Worm (Caenorhabditis elegans) whole organism, L1 larva: Measurements from ENCODE around the gene sec-61.B.

Source experiments
- C04F5.9 ChIP-seq: sonication (generic microtip); optimal IDR thresholded peaks from 2 replicates; lab custom pipeline; 2016; ENCODE audit warnings: missing genetic modification characterization, missing compliant biosample characterization
- C16A3.4 ChIP-seq: fragments of 150-350 bp; optimal IDR thresholded peaks from 2 replicates; lab custom pipeline; 2014; ENCODE audit warnings: missing biosample characterization, missing genetic modification characterization
- C34B4.2 ChIP-seq: sonication (generic microtip); optimal IDR thresholded peaks from 2 replicates; lab custom pipeline; 2017; ENCODE audit warnings: mild to moderate bottlenecking, missing genetic modification characterization, missing compliant biosample characterization
- Y116A8C.19 ChIP-seq: sonication (generic microtip); optimal IDR thresholded peaks from 2 replicates; lab custom pipeline; 2016; ENCODE audit warnings: missing compliant biosample characterization, missing genetic modification characterization, borderline replicate concordance
- aha-1 ChIP-seq: fragments of 150-350 bp; optimal IDR thresholded peaks from 2 replicates; lab custom pipeline; 2014; ENCODE audit warnings: missing biosample characterization, missing genetic modification characterization
- aly-2 ChIP-seq: fragments of 150-350 bp; optimal IDR thresholded peaks from 2 replicates; lab custom pipeline; 2014; ENCODE audit warnings: missing biosample characterization, missing genetic modification characterization
- blmp-1 ChIP-seq: fragments of 150-350 bp; optimal IDR thresholded peaks from 2 replicates; lab custom pipeline; 2014; ENCODE audit warnings: missing biosample characterization, missing genetic modification characterization
- ceh-8 ChIP-seq: fragments of 200-800 bp; sonication (Bioruptor generic); optimal IDR thresholded peaks from 2 replicates; lab custom pipeline; 2018; ENCODE audit warnings: mild to moderate bottlenecking, missing genetic modification characterization, moderate library complexity, missing compliant biosample characterization
- ceh-82 ChIP-seq, 3 experiments: fragments of 150-350 bp in 1 of 3; sonication (generic microtip) in 2 of 3; optimal IDR thresholded peaks; 2 replicates each; lab custom pipeline; 2014 to 2017; ENCODE audit warnings: missing biosample characterization in 3 of 3, missing genetic modification characterization in 3 of 3
- ceh-88 ChIP-seq: fragments of 200-800 bp; sonication (Bioruptor generic); IDR thresholded peaks from 2 replicates; pipeline ENCODE4 v1.3.6; 2022; ENCODE audit warnings: missing genetic modification characterization, missing compliant biosample characterization
- ceh-90 ChIP-seq: sonication (generic microtip); optimal IDR thresholded peaks from 2 replicates; lab custom pipeline; 2016; ENCODE audit warnings: missing genetic modification characterization, missing compliant biosample characterization
- ces-1 ChIP-seq: fragments of 150-350 bp; optimal IDR thresholded peaks from 2 replicates; lab custom pipeline; 2014; ENCODE audit warnings: missing biosample characterization, missing genetic modification reagents, missing genetic modification characterization
- dpl-1 ChIP-seq, 3 experiments: fragments of 150-350 bp in 2 of 3; sonication (generic microtip) in 1 of 3; optimal IDR thresholded peaks; 2 replicates each; lab custom pipeline; 2014 to 2017; ENCODE audit warnings: missing biosample characterization in 3 of 3, missing genetic modification characterization in 3 of 3, missing genetic modification reagents in 3 of 3
- dsc-1 ChIP-seq: sonication (generic microtip); optimal IDR thresholded peaks from 2 replicates; lab custom pipeline; 2016; ENCODE audit warnings: mild to moderate bottlenecking, missing genetic modification characterization, missing compliant biosample characterization
- efl-1 ChIP-seq, 4 experiments: fragments of 150-350 bp; optimal IDR thresholded peaks in 3 of 4; peaks in 1 of 4; 1 replicate in 1 of 4; 2 replicates in 3 of 4; lab custom pipeline; 2014; ENCODE audit warnings: missing biosample characterization in 2 of 4, missing genetic modification characterization in 2 of 4, missing genetic modification reagents in 2 of 4
- efl-3 ChIP-seq: fragments of 200-800 bp; sonication (Bioruptor generic); optimal IDR thresholded peaks from 2 replicates; lab custom pipeline; 2018; ENCODE audit warnings: mild to moderate bottlenecking, missing genetic modification characterization, missing compliant biosample characterization
- egl-13 ChIP-seq: sonication (generic microtip); optimal IDR thresholded peaks from 2 replicates; lab custom pipeline; 2016; ENCODE audit warnings: missing genotype, missing genetic modification reagents, missing genetic modification characterization, missing compliant biosample characterization
- egl-27 ChIP-seq, 2 experiments: fragments of 150-350 bp in 1 of 2; sonication (generic microtip); optimal IDR thresholded peaks; 3 replicates each; lab custom pipeline; 2017 to 2018; ENCODE audit warnings: missing biosample characterization in 2 of 2, missing genetic modification characterization in 2 of 2, missing genetic modification reagents in 2 of 2
- elt-2 ChIP-seq: sonication (generic microtip); optimal IDR thresholded peaks from 2 replicates; lab custom pipeline; 2016; ENCODE audit warnings: missing genetic modification characterization, mild to moderate bottlenecking, inconsistent platforms, missing compliant biosample characterization, missing genetic modification reagents
- ets-5 ChIP-seq: fragments of 200-800 bp; sonication (Bioruptor generic); IDR thresholded peaks from 2 replicates; pipeline ENCODE4 v1.3.6; 2022; ENCODE audit warnings: missing genetic modification characterization, missing compliant biosample characterization
- fkh-10 ChIP-seq: sonication (generic microtip); optimal IDR thresholded peaks from 2 replicates; lab custom pipeline; 2017; ENCODE audit warnings: missing biosample characterization, missing genetic modification reagents, missing genetic modification characterization
- fkh-4 ChIP-seq: sonication (generic microtip); optimal IDR thresholded peaks from 2 replicates; lab custom pipeline; 2016; ENCODE audit warnings: missing compliant biosample characterization, missing genetic modification characterization, borderline replicate concordance
- fkh-8 ChIP-seq: sonication (generic microtip); optimal IDR thresholded peaks from 2 replicates; lab custom pipeline; 2016; ENCODE audit warnings: mild to moderate bottlenecking, missing genetic modification characterization, missing compliant biosample characterization
- hlh-17 ChIP-seq: fragments of 200-800 bp; sonication (Bioruptor generic); optimal IDR thresholded peaks from 2 replicates; lab custom pipeline; 2018; ENCODE audit warnings: missing genetic modification characterization, mild to moderate bottlenecking, missing compliant biosample characterization, moderate library complexity, borderline replicate concordance
- hlh-4 ChIP-seq: sonication (generic microtip); optimal IDR thresholded peaks from 2 replicates; lab custom pipeline; 2016; ENCODE audit warnings: mild to moderate bottlenecking, missing genetic modification characterization, missing compliant biosample characterization
- isw-1 ChIP-seq: fragments of 200-800 bp; sonication (Bioruptor generic); IDR thresholded peaks from 2 replicates; pipeline ENCODE4 v1.3.6; 2022; ENCODE audit warnings: missing genetic modification characterization, missing compliant biosample characterization
- jun-1 ChIP-seq: fragments of 150-350 bp; optimal IDR thresholded peaks from 2 replicates; lab custom pipeline; 2014; ENCODE audit warnings: missing biosample characterization, missing genetic modification reagents, missing genetic modification characterization
- lin-14 ChIP-seq: fragments of 200-800 bp; sonication (Bioruptor generic); optimal IDR thresholded peaks from 2 replicates; lab custom pipeline; 2018; ENCODE audit warnings: mild to moderate bottlenecking, missing genetic modification characterization, moderate library complexity, missing compliant biosample characterization
- lin-35 ChIP-seq, 2 experiments: fragments of 150-350 bp; optimal IDR thresholded peaks; 2 replicates each; lab custom pipeline; 2014; ENCODE audit warnings: missing biosample characterization in 2 of 2, missing genetic modification characterization in 2 of 2, missing genetic modification reagents in 2 of 2
- lin-39 ChIP-seq: fragments of 150-350 bp; optimal IDR thresholded peaks from 2 replicates; lab custom pipeline; 2014; ENCODE audit warnings: missing biosample characterization, missing genetic modification reagents, missing genetic modification characterization
- mab-9 ChIP-seq: fragments of 200-800 bp; sonication (Bioruptor generic); IDR thresholded peaks from 2 replicates; pipeline ENCODE4 v1.3.6; 2022; ENCODE audit warnings: missing genetic modification reagents, missing genetic modification characterization, missing compliant biosample characterization
- mdl-1 ChIP-seq, 2 experiments: fragments of 150-350 bp; optimal IDR thresholded peaks; 2 replicates each; lab custom pipeline; 2014 to 2017; ENCODE audit warnings: missing biosample characterization in 2 of 2, missing genetic modification characterization in 2 of 2, inconsistent platforms in 1 of 2
- mef-2 ChIP-seq: fragments of 150-350 bp; optimal IDR thresholded peaks from 2 replicates; lab custom pipeline; 2014; ENCODE audit warnings: missing biosample characterization, missing genetic modification characterization
- nhr-11 ChIP-seq: fragments of 150-350 bp; optimal IDR thresholded peaks from 2 replicates; lab custom pipeline; 2014; ENCODE audit warnings: missing biosample characterization, missing genetic modification characterization
- nhr-20 ChIP-seq: sonication (generic microtip); optimal IDR thresholded peaks from 2 replicates; lab custom pipeline; 2016; ENCODE audit warnings: mild to moderate bottlenecking, missing genetic modification characterization, missing compliant biosample characterization
- nhr-237 ChIP-seq: fragments of 150-350 bp; optimal IDR thresholded peaks from 2 replicates; lab custom pipeline; 2014; ENCODE audit warnings: missing biosample characterization, missing genetic modification characterization
- nhr-28 ChIP-seq: fragments of 150-350 bp; optimal IDR thresholded peaks from 2 replicates; lab custom pipeline; 2014; ENCODE audit warnings: missing biosample characterization, missing genetic modification characterization
- nhr-47 ChIP-seq: sonication (generic microtip); optimal IDR thresholded peaks from 2 replicates; lab custom pipeline; 2016; ENCODE audit warnings: mild to moderate bottlenecking, missing genetic modification characterization, moderate library complexity, missing compliant biosample characterization
- nhr-77 ChIP-seq: fragments of 150-350 bp; optimal IDR thresholded peaks from 2 replicates; lab custom pipeline; 2014; ENCODE audit warnings: missing biosample characterization, missing genetic modification characterization
- pag-3 ChIP-seq: sonication (generic microtip); optimal IDR thresholded peaks from 2 replicates; lab custom pipeline; 2017; ENCODE audit warnings: missing genetic modification characterization, mild to moderate bottlenecking, missing compliant biosample characterization, antibody characterized with exemption, borderline replicate concordance; ENCODE audit not compliant: insufficient read depth
- rnt-1 ChIP-seq: sonication (generic microtip); optimal IDR thresholded peaks from 2 replicates; lab custom pipeline; 2016; ENCODE audit warnings: mild to moderate bottlenecking, missing genetic modification characterization, moderate library complexity, missing compliant biosample characterization
- skn-1 ChIP-seq: fragments of 150-350 bp; optimal IDR thresholded peaks from 2 replicates; lab custom pipeline; 2014; ENCODE audit warnings: missing biosample characterization, missing genetic modification characterization
- sox-4 ChIP-seq: sonication (generic microtip); optimal IDR thresholded peaks from 2 replicates; lab custom pipeline; 2016; ENCODE audit warnings: missing genetic modification characterization, missing compliant biosample characterization
- swsn-7 ChIP-seq: sonication (generic microtip); optimal IDR thresholded peaks from 2 replicates; lab custom pipeline; 2016; ENCODE audit warnings: missing genetic modification characterization, missing compliant biosample characterization
- tlp-1 ChIP-seq: fragments of 150-350 bp; optimal IDR thresholded peaks from 2 replicates; lab custom pipeline; 2014; ENCODE audit warnings: missing biosample characterization, missing genetic modification characterization
- unc-98 ChIP-seq: fragments of 200-800 bp; sonication (Bioruptor generic); IDR thresholded peaks from 2 replicates; pipeline ENCODE4 v1.3.6; 2022; ENCODE audit warnings: missing genetic modification characterization, missing compliant biosample characterization
- zip-4 ChIP-seq: fragments of 200-800 bp; sonication (Bioruptor generic); optimal IDR thresholded peaks from 2 replicates; lab custom pipeline; 2018; ENCODE audit warnings: mild to moderate bottlenecking, missing genetic modification characterization, moderate library complexity, missing compliant biosample characterization
- ztf-11 ChIP-seq, 2 experiments: sonication (generic microtip); optimal IDR thresholded peaks; 2 replicates each; lab custom pipeline; 2016 to 2017; ENCODE audit warnings: missing genetic modification characterization in 2 of 2, missing biosample characterization in 1 of 2, missing compliant biosample characterization in 1 of 2

Gene sec-61.B

ce11 chrIV:2390251-2390672 lies 1.8 kb upstream of the sec-61.B start (continued):
- TF ChIP-seq ceh-88 (GFP tag; lab: Robert Waterston, UW) (no peak), nhr-20 (tag; lab: Kevin White, UChicago) (peak; percentile 7), fkh-8 (tag; lab: Kevin White, UChicago) (no peak), aha-1 (tag; lab: Kevin White, UChicago) (no peak), nhr-28 (no peak), nhr-77 (no peak), lin-14 (GFP tag; lab: Kevin White, UChicago) (no peak), lin-39 (tag; lab: Kevin White, UChicago) (no peak), ztf-11 (tag; optimal IDR thresholded peaks at IDR 0.05; lab: Kevin White, UChicago) (no peak), zip-4 (GFP tag; lab: Kevin White, UChicago) (peak; percentile 12), C34B4.2 (tag; lab: Kevin White, UChicago) (peak; percentile 18), ceh-8 (no peak), fkh-10 (GFP tag; lab: Kevin White, UChicago) (no peak), elt-2 (tag; lab: Kevin White, UChicago) (peak; percentile 14), nhr-237 (no peak), mef-2 (tag; lab: Kevin White, UChicago) (no peak), hlh-4 (tag; lab: Kevin White, UChicago) (no peak), unc-98 (no peak), ces-1 (GFP tag; lab: Kevin White, UChicago) (no peak), nhr-47 (tag; lab: Kevin White, UChicago) (peak; percentile 43), sox-4 (tag; lab: Kevin White, UChicago) (no peak), C16A3.4 (tag; lab: Kevin White, UChicago) (peak; percentile 10), blmp-1 (tag; lab: Kevin White, UChicago) (peak; percentile 12), jun-1 (tag; lab: Kevin White, UChicago) (no peak), dpl-1 (GFP tag; optimal IDR thresholded peaks at IDR 0.05; lab: Kevin White, UChicago) (peak; percentile 12 to 59 (median 45)), isw-1 (GFP tag; lab: Robert Waterston, UW) (no peak), Y116A8C.19 (tag; lab: Kevin White, UChicago) (no peak), nhr-11 (tag; lab: Kevin White, UChicago) (no peak), C04F5.9 (tag; lab: Kevin White, UChicago) (no peak)

ce11 chrIV:2389745-2390144 lies 1.3 kb upstream of the sec-61.B start:
- TF ChIP-seq egl-27 (tag; optimal IDR thresholded peaks at IDR 0.05; lab: Kevin White, UChicago) (no peak), ets-5 (GFP tag; lab: Robert Waterston, UW) (0 out of 2 replicates have a peak, but pooled peaks have one; percentile 50), efl-1 (optimal IDR thresholded peaks at IDR 0.05; lab: Kevin White, UChicago) (no peak), efl-1 (GFP tag; optimal IDR thresholded peaks at IDR 0.05 in 1 of 2; lab: Kevin White, UChicago) (peak in 1 of 2 experiments; percentile 60), hlh-17 (GFP tag; lab: Kevin White, UChicago) (no peak)

ce11 chrIV:2388949-2389495 lies 547 bp upstream of the sec-61.B start, which contains the start of gene trap-3:
TSS of gene trap-3 (plus strand) at chrIV:2389445.
- TF ChIP-seq skn-1 (peak; percentile 81), fkh-4 (tag; lab: Kevin White, UChicago) (peak; percentile 55), ceh-90 (peak; percentile 53), aly-2 (tag; lab: Kevin White, UChicago) (no peak), tlp-1 (no peak), pag-3 (tag; lab: Kevin White, UChicago) (peak; percentile 61), ceh-82 (tag; optimal IDR thresholded peaks at IDR 0.05; lab: Kevin White, UChicago) (peak; percentile 94 to 98 (median 94)), lin-35 (GFP tag; optimal IDR thresholded peaks at IDR 0.05; lab: Kevin White, UChicago) (peak; percentile 89 to 93), elt-2 (tag; lab: Kevin White, UChicago) (peak; percentile 88), mdl-1 (tag; optimal IDR thresholded peaks at IDR 0.05; lab: Kevin White, UChicago) (peak in 1 of 2 experiments; percentile 96), efl-3 (no peak), hlh-17 (GFP tag; lab: Kevin White, UChicago) (no peak), C16A3.4 (tag; lab: Kevin White, UChicago) (peak; percentile 92), swsn-7 (tag; lab: Kevin White, UChicago) (peak; percentile 96), ets-5 (GFP tag; lab: Robert Waterston, UW) (no peak), mab-9 (peak; percentile 89), dsc-1 (tag; lab: Kevin White, UChicago) (peak; percentile 93), rnt-1 (peak; percentile 98), egl-13 (peak; percentile 91)
